Fruit fly (Drosophila melanogaster) whole organism, embryonic: ENCODE measurements around the gene ebd1.
A peak's percentile ranks its signal among the peaks of the same experiment; 100 is the strongest.

Experiments
- Dfd ChIP-seq, 2 experiments: fragments of >200 bp; optimal IDR thresholded peaks; 2 replicates each; lab custom pipeline; 2017; ENCODE audit warnings: missing biosample characterization in 2 of 2, missing genetic modification characterization in 2 of 2
- gfzf ChIP-seq: fragments of 200-800 bp; sonication (Bioruptor generic); optimal IDR thresholded peaks from 2 replicates; lab custom pipeline; 2016; ENCODE audit warnings: missing biosample characterization, mild to moderate bottlenecking, missing genetic modification characterization, moderate library complexity
- nerfin-2 ChIP-seq: fragments of 200-800 bp; sonication (Bioruptor generic); IDR thresholded peaks from 2 replicates; pipeline ENCODE4 v1.3.6; 2022; ENCODE audit warnings: missing biosample characterization, missing genetic modification characterization; ENCODE audit not compliant: partially characterized antibody

dm6 chr3L:654019-654418 lies 31.3 kb downstream of the ebd1 start, which contains the start of the genes MED30 and Rev1:
- TF ChIP-seq Dfd (GFP tag; optimal IDR thresholded peaks at IDR 0.05; lab: Kevin White, UChicago), result no peak
- peak; percentile 47; the same call in 1 of the 2 replicates for TF ChIP-seq nerfin-2
- TF ChIP-seq gfzf (GFP tag; lab: Kevin White, UChicago), result peak; percentile 48
